Fruit fly (Drosophila melanogaster) whole organism: ENCODE measurements around the gene CG15027.

Source experiments
- CG8478 ChIP-seq: fragments of >200 bp; optimal IDR thresholded peaks from 2 replicates; lab custom pipeline; 2018; ENCODE audit warnings: inconsistent platforms
- Dll ChIP-seq: fragments of >200 bp; optimal IDR thresholded peaks from 2 replicates; lab custom pipeline; 2017
- EcR ChIP-seq, 2 experiments: fragments of >200 bp; optimal IDR thresholded peaks; 2 replicates each; lab custom pipeline; 2017; ENCODE audit warnings: missing biosample characterization in 2 of 2, missing genetic modification characterization in 2 of 2, missing genetic modification reagents in 2 of 2
- psq ChIP-seq: fragments of >200 bp; optimal IDR thresholded peaks from 2 replicates; lab custom pipeline; 2017
- usp ChIP-seq: fragments of >200 bp; optimal IDR thresholded peaks from 2 replicates; lab custom pipeline; 2017; ENCODE audit warnings: missing biosample characterization, missing genetic modification characterization, mixed read lengths

DNA sequence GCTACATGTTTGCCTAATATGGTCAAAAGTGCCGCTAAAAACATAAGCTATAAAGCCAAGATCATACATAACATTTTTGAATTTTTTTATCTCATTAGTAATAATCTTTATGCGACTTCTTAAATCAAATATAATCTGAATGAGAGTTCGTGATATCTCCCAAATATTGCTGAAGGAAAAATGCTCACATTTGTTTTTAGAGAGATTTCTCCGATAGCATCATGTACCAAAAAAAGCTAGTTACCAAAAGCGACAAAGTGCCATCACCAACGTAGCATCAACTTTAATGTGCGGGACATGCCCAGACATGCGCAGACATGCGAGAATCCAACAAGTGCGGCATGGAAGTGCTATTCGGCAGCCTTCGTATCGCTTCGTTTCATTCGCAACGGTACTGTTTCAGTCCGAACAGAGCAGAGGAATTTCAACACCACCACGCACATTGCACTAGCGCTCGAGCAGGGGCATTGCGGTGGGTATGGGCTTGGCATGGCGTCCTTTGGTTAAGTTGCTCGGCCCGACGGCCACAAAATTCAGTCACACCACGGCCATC, 3.6 kb upstream of the CG15027 start, which contains the start of gene Rab3-GEF:
- TF ChIP-seq Dll (no peak), EcR (GFP tag; optimal IDR thresholded peaks at IDR 0.05; lab: Kevin White, UChicago) (no peak), psq (lab: Kevin White, UChicago) (no peak), usp (GFP tag; lab: Kevin White, UChicago) (no peak), CG8478 (lab: Kevin White, UChicago) (no peak)
